Worm (Caenorhabditis elegans) whole organism, young adult: ENCODE data around the gene F55G1.7.

ENCODE experiments used
- F23B12.7 ChIP-seq: sonication (generic microtip); optimal IDR thresholded peaks from 2 replicates; lab custom pipeline; 2017; ENCODE audit warnings: missing genetic modification characterization, mild to moderate bottlenecking, missing compliant biosample characterization, antibody characterized with exemption, moderate library complexity; ENCODE audit not compliant: insufficient read depth
- F33H1.4 ChIP-seq: fragments of 200-800 bp; sonication (Bioruptor generic); IDR thresholded peaks from 2 replicates; pipeline ENCODE4 v1.3.6; 2022; ENCODE audit warnings: missing genetic modification reagents, missing genetic modification characterization, missing compliant biosample characterization
- F49E8.2 ChIP-seq: sonication (generic microtip); optimal IDR thresholded peaks from 3 replicates; lab custom pipeline; 2017; ENCODE audit warnings: missing genetic modification characterization, mild to moderate bottlenecking, missing compliant biosample characterization, antibody characterized with exemption, moderate library complexity; ENCODE audit not compliant: insufficient read depth
- F57C9.4 ChIP-seq: sonication (generic microtip); optimal IDR thresholded peaks from 2 replicates; lab custom pipeline; 2017; ENCODE audit warnings: mild to moderate bottlenecking, missing genetic modification characterization, missing compliant biosample characterization
- K11D2.4 ChIP-seq: fragments of 200-800 bp; sonication (Bioruptor generic); IDR thresholded peaks from 2 replicates; pipeline ENCODE4 v1.3.6; 2022; ENCODE audit warnings: missing genetic modification reagents, missing genetic modification characterization, missing compliant biosample characterization
- Y53G8AR.9 ChIP-seq: fragments of 200-800 bp; sonication (Bioruptor generic); conservative IDR thresholded peaks from 2 replicates; pipeline ENCODE4 v1.3.6; 2022; ENCODE audit warnings: missing genetic modification reagents, missing genetic modification characterization, missing compliant biosample characterization
- Y67H2A.10 ChIP-seq: fragments of 200-800 bp; sonication (Bioruptor generic); conservative IDR thresholded peaks from 2 replicates; pipeline ENCODE4 v1.3.6; 2022; ENCODE audit warnings: missing genetic modification reagents, missing genetic modification characterization, missing compliant biosample characterization
- Y79H2A.3 ChIP-seq: fragments of 200-800 bp; sonication (Bioruptor generic); conservative IDR thresholded peaks from 2 replicates; pipeline ENCODE4 v1.3.6; 2022; ENCODE audit warnings: missing genetic modification reagents, missing genetic modification characterization, missing compliant biosample characterization
- aptf-2 ChIP-seq: fragments of 200-800 bp; sonication (Bioruptor generic); conservative IDR thresholded peaks from 2 replicates; pipeline ENCODE4 v1.3.6; 2022; ENCODE audit warnings: missing genetic modification reagents, missing genetic modification characterization, missing compliant biosample characterization
- athp-1 ChIP-seq: sonication (generic microtip); optimal IDR thresholded peaks from 2 replicates; lab custom pipeline; 2017; ENCODE audit warnings: mild to moderate bottlenecking, missing genetic modification characterization, missing compliant biosample characterization
- attf-3 ChIP-seq: fragments of 200-800 bp; sonication (Bioruptor generic); conservative IDR thresholded peaks from 2 replicates; pipeline ENCODE4 v1.3.6; 2022; ENCODE audit warnings: missing genetic modification reagents, missing genetic modification characterization, missing compliant biosample characterization
- attf-5 ChIP-seq: fragments of 200-800 bp; sonication (Bioruptor generic); optimal IDR thresholded peaks from 2 replicates; lab custom pipeline; 2018; ENCODE audit warnings: mild to moderate bottlenecking, missing genetic modification characterization, missing compliant biosample characterization
- cebp-2 ChIP-seq: fragments of 200-800 bp; sonication (Bioruptor generic); IDR thresholded peaks from 2 replicates; pipeline ENCODE4 v1.3.6; 2022; ENCODE audit warnings: missing genetic modification characterization, missing compliant biosample characterization
- ceh-40 ChIP-seq: fragments of 200-800 bp; sonication (Bioruptor generic); IDR thresholded peaks from 2 replicates; pipeline ENCODE4 v1.3.6; 2022; ENCODE audit warnings: missing genetic modification characterization, missing compliant biosample characterization
- ceh-58 ChIP-seq: fragments of 200-800 bp; sonication (Bioruptor generic); IDR thresholded peaks from 2 replicates; pipeline ENCODE4 v1.3.6; 2022; ENCODE audit warnings: missing genetic modification characterization, missing compliant biosample characterization
- dox-1 ChIP-seq: fragments of 200-800 bp; sonication (Bioruptor generic); IDR thresholded peaks from 2 replicates; pipeline ENCODE4 v1.3.6; 2022; ENCODE audit warnings: missing genetic modification reagents, missing genetic modification characterization, missing compliant biosample characterization
- dpl-1 ChIP-seq: fragments of 150-350 bp; optimal IDR thresholded peaks from 2 replicates; lab custom pipeline; 2014; ENCODE audit warnings: missing biosample characterization, missing genetic modification reagents, missing genetic modification characterization
- egl-18 ChIP-seq: fragments of 200-800 bp; sonication (Bioruptor generic); IDR thresholded peaks from 2 replicates; pipeline ENCODE4 v1.3.6; 2022; ENCODE audit warnings: missing genetic modification reagents, missing genetic modification characterization, missing compliant biosample characterization
- ets-4 ChIP-seq: fragments of 200-800 bp; sonication (Bioruptor generic); optimal IDR thresholded peaks from 2 replicates; lab custom pipeline; 2018; ENCODE audit warnings: mild to moderate bottlenecking, missing genetic modification characterization, missing compliant biosample characterization
- lag-1 ChIP-seq: fragments of 200-800 bp; sonication (Bioruptor generic); IDR thresholded peaks from 2 replicates; pipeline ENCODE4 v1.3.6; 2022; ENCODE audit warnings: missing genetic modification reagents, missing genetic modification characterization, missing compliant biosample characterization
- lin-26 ChIP-seq: fragments of 200-800 bp; sonication (Bioruptor generic); IDR thresholded peaks from 2 replicates; pipeline ENCODE4 v1.3.6; 2022; ENCODE audit warnings: missing genetic modification reagents, missing genetic modification characterization, missing compliant biosample characterization
- lir-1 ChIP-seq: fragments of 200-800 bp; sonication (Bioruptor generic); conservative IDR thresholded peaks from 2 replicates; pipeline ENCODE4 v1.3.6; 2022; ENCODE audit warnings: missing genetic modification reagents, missing genetic modification characterization, missing compliant biosample characterization
- madf-8 ChIP-seq: fragments of 200-800 bp; sonication (Bioruptor generic); conservative IDR thresholded peaks from 2 replicates; pipeline ENCODE4 v1.3.6; 2022; ENCODE audit warnings: missing genetic modification reagents, missing genetic modification characterization, missing compliant biosample characterization
- mes-4 ChIP-seq: sonication (generic microtip); optimal IDR thresholded peaks from 2 replicates; lab custom pipeline; 2016; ENCODE audit warnings: missing genotype, missing genetic modification characterization, missing compliant biosample characterization
- nfya-2 ChIP-seq: fragments of 200-800 bp; sonication (Bioruptor generic); IDR thresholded peaks from 2 replicates; pipeline ENCODE4 v1.3.6; 2022; ENCODE audit warnings: missing genetic modification reagents, missing genetic modification characterization, missing compliant biosample characterization
- nhr-120 ChIP-seq: fragments of 200-800 bp; sonication (Bioruptor generic); IDR thresholded peaks from 2 replicates; pipeline ENCODE4 v1.3.6; 2022; ENCODE audit warnings: missing genetic modification characterization, missing compliant biosample characterization
- rec-8 ChIP-seq, 2 experiments: sonication (generic microtip); optimal IDR thresholded peaks; 2 replicates each; lab custom pipeline; 2016; ENCODE audit warnings: mild to moderate bottlenecking in 2 of 2, missing genetic modification characterization in 2 of 2, missing genetic modification reagents in 2 of 2, missing genotype in 2 of 2, missing biosample characterization in 1 of 2, missing compliant biosample characterization in 1 of 2, moderate library complexity in 1 of 2
- snpc-1.3 ChIP-seq: sonication (generic microtip); optimal IDR thresholded peaks from 2 replicates; lab custom pipeline; 2017; ENCODE audit warnings: missing genetic modification characterization, mild to moderate bottlenecking, missing compliant biosample characterization, antibody characterized with exemption, moderate library complexity, missing genotype, missing genetic modification reagents; ENCODE audit not compliant: insufficient read depth
- tlf-1 ChIP-seq: fragments of 200-800 bp; sonication (Bioruptor generic); optimal IDR thresholded peaks from 2 replicates; lab custom pipeline; 2018; ENCODE audit warnings: mild to moderate bottlenecking, missing genetic modification characterization, missing compliant biosample characterization
- ztf-18 ChIP-seq: sonication (generic microtip); optimal IDR thresholded peaks from 2 replicates; lab custom pipeline; 2016; ENCODE audit warnings: missing genotype, mild to moderate bottlenecking, missing genetic modification characterization, missing compliant biosample characterization
- ztf-28 ChIP-seq: fragments of 200-800 bp; sonication (Bioruptor generic); IDR thresholded peaks from 2 replicates; pipeline ENCODE4 v1.3.6; 2022; ENCODE audit warnings: missing genetic modification reagents, missing genetic modification characterization, missing compliant biosample characterization
- ztf-3 ChIP-seq: fragments of 200-800 bp; sonication (Bioruptor generic); optimal IDR thresholded peaks from 2 replicates; lab custom pipeline; 2018; ENCODE audit warnings: mild to moderate bottlenecking, missing genetic modification characterization, missing compliant biosample characterization

The F55G1.7 gene

DNA sequence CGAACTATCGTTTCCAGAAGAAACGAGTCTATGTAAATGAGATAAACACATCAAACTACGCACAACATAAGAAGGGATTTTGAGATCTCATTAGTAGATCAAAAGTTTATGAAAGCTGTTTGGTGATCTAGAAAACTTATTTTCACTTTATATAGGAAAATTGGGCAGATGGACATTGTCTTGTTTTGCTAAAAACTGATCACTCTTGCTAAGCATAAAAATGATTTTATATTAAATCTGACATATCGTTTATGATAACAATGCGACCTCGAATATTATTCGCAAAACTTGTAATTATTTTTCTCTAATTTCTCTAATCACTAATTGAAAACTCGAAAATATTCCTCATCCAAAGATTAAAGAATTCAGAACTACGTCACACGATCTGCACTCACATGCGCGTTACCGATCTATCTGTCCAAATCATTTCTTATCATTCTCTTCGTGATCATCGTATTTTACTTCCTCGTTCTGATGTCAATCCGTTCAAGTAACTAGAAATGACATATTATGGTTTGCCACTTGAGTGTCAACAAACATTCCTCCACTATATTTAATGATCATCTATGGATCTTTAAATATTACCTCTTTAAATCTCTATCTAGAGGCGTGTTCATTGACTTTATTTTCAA is at the start of gene F55G1.7:
Gene F55G1.7, minus strand, starts transcription at position 51 of the 632 bp plus-strand sequence.
- TF ChIP-seq ztf-28 (GFP tag; lab: Robert Waterston, UW): no peak
- TF ChIP-seq ceh-40 (GFP tag; lab: Robert Waterston, UW): no peak
- no peak for TF ChIP-seq tlf-1 (GFP tag; lab: Kevin White, UChicago)
- no peak for TF ChIP-seq ets-4 (GFP tag; lab: Kevin White, UChicago)
- no peak for TF ChIP-seq rec-8 (tag; optimal IDR thresholded peaks at IDR 0.05; lab: Kevin White, UChicago)
- TF ChIP-seq Y53G8AR.9 (GFP tag; lab: Robert Waterston, UW): no peak
- TF ChIP-seq nhr-120 (GFP tag; lab: Robert Waterston, UW): no peak
- no peak for TF ChIP-seq lin-26 (GFP tag; lab: Robert Waterston, UW)
- TF ChIP-seq F49E8.2 (tag; lab: Kevin White, UChicago): no peak
- no peak for TF ChIP-seq Y67H2A.10
- TF ChIP-seq ztf-3 (GFP tag; lab: Kevin White, UChicago): no peak
- TF ChIP-seq dpl-1 (GFP tag; lab: Kevin White, UChicago): no peak
- TF ChIP-seq Y79H2A.3 (GFP tag; lab: Robert Waterston, UW): no peak
- TF ChIP-seq ztf-18 (tag; lab: Kevin White, UChicago): no peak
- TF ChIP-seq madf-8: no peak
- no peak for TF ChIP-seq F23B12.7 (tag; lab: Kevin White, UChicago)
- TF ChIP-seq ceh-58 (GFP tag; lab: Robert Waterston, UW): no peak
- no peak for TF ChIP-seq egl-18 (GFP tag; lab: Robert Waterston, UW)

- TF ChIP-seq F57C9.4 (tag; lab: Kevin White, UChicago) (no peak), snpc-1.3 (tag; lab: Kevin White, UChicago) (no peak), nfya-2 (GFP tag; lab: Robert Waterston, UW) (no peak), athp-1 (tag; lab: Kevin White, UChicago) (no peak), cebp-2 (no peak), K11D2.4 (GFP tag; lab: Robert Waterston, UW) (no peak), mes-4 (tag; lab: Kevin White, UChicago) (no peak), dox-1 (GFP tag; lab: Robert Waterston, UW) (no peak), ets-4 (GFP tag; lab: Kevin White, UChicago) (no peak)
- TF ChIP-seq, all 124 proteins: peak for 0
Measured at ce11 chrIV:7516167-7516566, 46.5 kb upstream of the F55G1.7 start, which contains the start of the genes R05G6.9 and R05G6.3. Gene R05G6.9, minus strand, starts transcription at chrIV:7516267. Gene R05G6.3, plus strand, starts transcription at chrIV:7516552.

DNA sequence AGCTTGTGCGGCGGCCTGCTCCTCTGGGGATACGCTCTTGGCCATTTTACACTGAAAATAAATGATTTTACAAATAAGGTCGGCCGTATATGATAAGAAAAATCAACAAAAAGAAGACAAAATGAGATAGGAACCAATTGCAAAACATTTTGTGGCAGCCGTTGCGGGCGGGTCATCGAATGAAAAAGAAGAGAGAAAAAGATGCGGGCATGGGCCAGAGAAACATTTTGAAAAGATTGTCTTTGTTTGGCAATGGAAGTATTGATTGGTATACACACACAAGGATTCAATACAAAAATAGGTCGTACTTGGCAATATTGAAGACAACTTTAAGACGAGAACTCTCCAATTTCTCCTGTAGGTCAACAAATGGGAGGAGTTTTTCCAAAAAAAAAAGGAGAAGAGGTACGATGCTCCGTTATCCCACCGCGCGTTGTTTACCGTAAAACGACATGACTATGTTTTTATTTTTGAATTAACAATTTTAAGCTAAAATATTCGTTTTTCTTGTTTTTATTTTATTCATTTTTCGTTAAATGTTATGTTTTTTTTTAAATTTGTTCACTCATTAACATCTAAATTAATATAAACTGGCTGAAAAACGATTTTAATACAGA is 43.1 kb upstream of the F55G1.7 start, which contains the start of the genes plc-4 and R05G6.4:
Gene plc-4, minus strand, starts transcription at position 51 of the 617 bp plus-strand sequence.
Gene R05G6.4, plus strand, starts transcription at position 617 of the 617 bp plus-strand sequence.
- peak; percentile 7 for TF ChIP-seq attf-5 (GFP tag; lab: Kevin White, UChicago)
- TF ChIP-seq attf-3 (GFP tag; lab: Robert Waterston, UW): peak; percentile 94
- no peak for TF ChIP-seq F49E8.2 (tag; lab: Kevin White, UChicago)
- TF ChIP-seq lag-1: no peak
- TF ChIP-seq Y53G8AR.9 (GFP tag; lab: Robert Waterston, UW): no peak
- no peak for TF ChIP-seq lir-1 (GFP tag; lab: Robert Waterston, UW)
- no peak for TF ChIP-seq aptf-2 (GFP tag; lab: Robert Waterston, UW)
- TF ChIP-seq F33H1.4 (GFP tag; lab: Robert Waterston, UW): no peak
- TF ChIP-seq, all 124 proteins: peak for 2
